Worm (Caenorhabditis elegans): ENCODE data around the gene hda-5.

The hda-5 gene

ce11 chrII:11816475-11816874, 17.6 kb downstream of the hda-5 start, which contains the start of gene pap-3:
Gene pap-3, minus strand, starts transcription at chrII:11816575.
- TF ChIP-seq D2030.7 (GFP tag; IDR thresholded peaks at IDR 0.05) (no peak), atf-7 (tag; optimal IDR thresholded peaks at IDR 0.05) (no peak), Y53G8AR.9 (GFP tag; conservative IDR thresholded peaks at IDR 0.05) (no peak), ZK185.1 (tag; optimal IDR thresholded peaks at IDR 0.05; ENCODE audit: poor library complexity, severe bottlenecking) (no peak), tlf-1 (GFP tag; optimal IDR thresholded peaks at IDR 0.05) (no peak), snpc-4 (GFP tag; optimal IDR thresholded peaks at IDR 0.05) (no peak), snpc-4 (tag; optimal IDR thresholded peaks at IDR 0.05) (no peak)

- no peak for TF ChIP-seq zfh-2 (GFP tag; conservative IDR thresholded peaks at IDR 0.05)
- TF ChIP-seq B0019.2 (GFP tag; conservative IDR thresholded peaks at IDR 0.05): no peak
- TF ChIP-seq ceh-40 (GFP tag; IDR thresholded peaks at IDR 0.05): no peak
These were observed 21.0 kb downstream of the hda-5 start, which contains the start of gene Y6D1A.2 for ce11 chrII:11819824-11820223. Gene Y6D1A.2, minus strand, starts transcription at chrII:11819924.

ce11 chrII:11823566-11824308, 24.9 kb downstream of the hda-5 start, which contains the start of gene Y6D1A.1:
Gene Y6D1A.1, minus strand, starts transcription at chrII:11823616.
- TF ChIP-seq him-1 (tag; optimal IDR thresholded peaks at IDR 0.05) (no peak), lag-1 (GFP tag; IDR thresholded peaks at IDR 0.05) (no peak), athp-1 (tag; optimal IDR thresholded peaks at IDR 0.05) (no peak), snpc-1.3 (tag; optimal IDR thresholded peaks at IDR 0.05; ENCODE audit: insufficient read depth) (no peak), pha-4 (tag; optimal IDR thresholded peaks at IDR 0.05) (no peak), pbrm-1 (GFP tag; IDR thresholded peaks at IDR 0.05) (no peak), nfya-1 (tag; optimal IDR thresholded peaks at IDR 0.05; ENCODE audit: borderline replicate concordance, insufficient read depth) (no peak), madf-10 (tag; optimal IDR thresholded peaks at IDR 0.05) (no peak), C17E4.6 (GFP tag; IDR thresholded peaks at IDR 0.05) (no peak), ets-4 (GFP tag; optimal IDR thresholded peaks at IDR 0.05) (no peak), ztf-6 (GFP tag; IDR thresholded peaks at IDR 0.05) (no peak), hsf-1 (GFP tag; IDR thresholded peaks at IDR 0.05) (0 out of 2 replicates have a peak, but pooled peaks have one; percentile 62), egl-44 (GFP tag; IDR thresholded peaks at IDR 0.05) (no peak), gei-17 (GFP tag; optimal IDR thresholded peaks at IDR 0.05) (no peak), ama-1 (optimal IDR thresholded peaks at IDR 0.05) (no peak), ama-1 (GFP tag; optimal IDR thresholded peaks at IDR 0.05) (no peak), unc-62 (GFP tag; optimal IDR thresholded peaks at IDR 0.05) (no peak), lin-40 (tag; optimal IDR thresholded peaks at IDR 0.05) (no peak), F57A8.1 (GFP tag; optimal IDR thresholded peaks at IDR 0.05) (no peak), lir-1 (GFP tag; conservative IDR thresholded peaks at IDR 0.05) (no peak), hlh-12 (tag; optimal IDR thresholded peaks at IDR 0.05) (no peak), madf-8 (GFP tag; conservative IDR thresholded peaks at IDR 0.05) (peak; percentile 80), F49E8.2 (tag; optimal IDR thresholded peaks at IDR 0.05; ENCODE audit: insufficient read depth) (no peak), dox-1 (GFP tag; IDR thresholded peaks at IDR 0.05) (peak; percentile 17; the same call in 1 of the 2 replicates), ceh-27 (GFP tag; optimal IDR thresholded peaks at IDR 0.05) (no peak), ceh-100 (GFP tag; IDR thresholded peaks at IDR 0.05) (no peak), Y53F4B.3 (GFP tag; IDR thresholded peaks at IDR 0.05) (no peak), nhr-27 (tag; optimal IDR thresholded peaks at IDR 0.05) (no peak), hmg-20 (GFP tag; IDR thresholded peaks at IDR 0.05) (no peak), mxl-1 (tag; optimal IDR thresholded peaks at IDR 0.05) (no peak), rec-8 (tag; optimal IDR thresholded peaks at IDR 0.05) (no peak), zfh-2 (GFP tag; conservative IDR thresholded peaks at IDR 0.05) (no peak), ztf-22 (GFP tag; optimal IDR thresholded peaks at IDR 0.05) (no peak), T07F8.4 (tag; optimal IDR thresholded peaks at IDR 0.05) (no peak), dpff-1 (tag; optimal IDR thresholded peaks at IDR 0.05) (no peak)
